Worm (Caenorhabditis elegans) whole organism, L4 larva: ENCODE results near the gene K09A9.6.

Experiments
- nhr-237 ChIP-seq: sonication (generic microtip); optimal IDR thresholded peaks from 2 replicates; lab custom pipeline; 2017; ENCODE audit warnings: missing biosample characterization, missing genetic modification characterization
- nhr-25 ChIP-seq: sonication (generic microtip); optimal IDR thresholded peaks from 2 replicates; lab custom pipeline; 2017; ENCODE audit warnings: missing genetic modification characterization, mild to moderate bottlenecking, missing compliant biosample characterization, antibody characterized with exemption, moderate library complexity, borderline replicate concordance; ENCODE audit not compliant: insufficient read depth
- unc-130 ChIP-seq: sonication (generic microtip); optimal IDR thresholded peaks from 2 replicates; lab custom pipeline; 2016; ENCODE audit warnings: missing genetic modification reagents, missing genetic modification characterization, missing compliant biosample characterization

DNA sequence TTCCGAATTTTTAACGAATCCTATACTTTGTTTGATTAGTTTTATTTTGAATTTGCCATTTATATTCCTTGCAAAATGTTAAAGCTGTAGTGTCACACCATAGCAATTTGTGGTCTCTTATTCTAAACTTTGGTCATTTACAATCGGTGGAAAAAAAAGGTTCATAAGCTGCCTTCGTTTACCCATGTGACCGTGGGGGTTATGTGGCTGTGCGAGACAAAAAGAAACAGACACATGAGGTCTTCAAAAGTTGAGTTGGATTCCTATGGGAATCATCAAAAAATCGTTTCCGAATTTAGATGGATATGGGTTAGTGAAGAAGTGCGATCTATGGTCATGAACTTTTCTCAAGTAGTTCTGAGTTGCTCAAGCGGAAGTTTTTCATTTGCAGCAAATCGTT, 12.7 kb upstream of the K09A9.6 start:
- TF ChIP-seq nhr-237 (tag; lab: Kevin White, UChicago) (no peak), unc-130 (GFP tag; lab: Kevin White, UChicago) (no peak), nhr-25 (tag; lab: Kevin White, UChicago) (no peak)
